Fruit fly (Drosophila melanogaster) whole organism, embryonic: ENCODE results near the gene Indy-2.
A peak's percentile ranks its signal among the peaks of the same experiment; 100 is the strongest.

ENCODE experiments used
- Adf1 ChIP-seq: fragments of 200-800 bp; sonication (Bioruptor generic); IDR thresholded peaks from 2 replicates; pipeline ENCODE4 v1.3.6; 2022; ENCODE audit warnings: missing biosample characterization, missing genetic modification characterization
- CG10267 ChIP-seq: fragments of 200-800 bp; sonication (Bioruptor generic); optimal IDR thresholded peaks from 2 replicates; lab custom pipeline; 2018; ENCODE audit warnings: missing biosample characterization, mild to moderate bottlenecking, missing genetic modification characterization, moderate library complexity
- CG12659 ChIP-seq: fragments of 200-800 bp; sonication (Bioruptor generic); optimal IDR thresholded peaks from 3 replicates; lab custom pipeline; 2017; ENCODE audit warnings: mild to moderate bottlenecking, missing biosample characterization, missing genetic modification reagents, missing genetic modification characterization
- CG13775 ChIP-seq: fragments of 200-800 bp; sonication (Bioruptor generic); optimal IDR thresholded peaks from 3 replicates; lab custom pipeline; 2017; ENCODE audit warnings: missing biosample characterization, mild to moderate bottlenecking, missing genetic modification characterization
- CG14441 ChIP-seq: fragments of 200-800 bp; sonication (Bioruptor generic); IDR thresholded peaks from 2 replicates; pipeline ENCODE4 v1.3.6; 2022; ENCODE audit warnings: missing biosample characterization, missing genetic modification characterization
- CG14710 ChIP-seq: fragments of 200-800 bp; sonication (Bioruptor generic); optimal IDR thresholded peaks from 3 replicates; lab custom pipeline; 2019; ENCODE audit warnings: missing biosample characterization, mild to moderate bottlenecking, missing genetic modification characterization, moderate library complexity
- CG1647 ChIP-seq: fragments of 200-800 bp; sonication (Bioruptor generic); optimal IDR thresholded peaks from 3 replicates; lab custom pipeline; 2016; ENCODE audit warnings: missing biosample characterization, missing genetic modification characterization
- CG2129 ChIP-seq: fragments of 200-800 bp; sonication (Bioruptor generic); IDR thresholded peaks from 2 replicates; pipeline ENCODE4 v1.3.6; 2022; ENCODE audit warnings: missing biosample characterization, missing genetic modification characterization; ENCODE audit not compliant: partially characterized antibody
- CG2712 ChIP-seq: fragments of 200-800 bp; optimal IDR thresholded peaks from 3 replicates; lab custom pipeline; 2019; ENCODE audit warnings: missing biosample characterization, mild to moderate bottlenecking, missing genetic modification characterization, moderate library complexity
- CG2889 ChIP-seq: fragments of 200-800 bp; sonication (Bioruptor generic); IDR thresholded peaks from 3 replicates; pipeline ENCODE4 v1.3.6; 2022; ENCODE audit warnings: missing biosample characterization, missing genetic modification characterization
- CG3726 ChIP-seq: fragments of 200-800 bp; sonication (Bioruptor generic); IDR thresholded peaks from 3 replicates; pipeline ENCODE4, ENCODE4 v1.3.6; 2022; ENCODE audit warnings: missing biosample characterization, missing genetic modification characterization
- CG4282 ChIP-seq: fragments of 200-800 bp; sonication (Bioruptor generic); optimal IDR thresholded peaks from 2 replicates; lab custom pipeline; 2016; ENCODE audit warnings: missing biosample characterization, missing genetic modification characterization
- CG4360 ChIP-seq: fragments of 200-800 bp; sonication (Bioruptor generic); IDR thresholded peaks from 2 replicates; pipeline ENCODE4 v1.3.6; 2022; ENCODE audit warnings: missing biosample characterization, missing genetic modification characterization
- CG6813 ChIP-seq: fragments of 200-800 bp; sonication (Bioruptor generic); optimal IDR thresholded peaks from 2 replicates; lab custom pipeline; 2017; ENCODE audit warnings: missing biosample characterization, missing genetic modification characterization, mild to moderate bottlenecking, moderate library complexity, missing genetic modification reagents
- CG8290 ChIP-seq, 3 experiments: fragments of 200-800 bp; sonication (Bioruptor generic); optimal IDR thresholded peaks; 2 replicates each; lab custom pipeline; 2016 to 2019; ENCODE audit warnings: missing biosample characterization in 3 of 3, missing genetic modification characterization in 3 of 3, mild to moderate bottlenecking in 2 of 3, moderate library complexity in 1 of 3
- D ChIP-seq, 2 experiments: fragments of 200-800 bp in 1 of 2; fragments of >200 bp in 1 of 2; sonication (Bioruptor generic) in 1 of 2; optimal IDR thresholded peaks; 2 replicates in 1 of 2; 3 replicates in 1 of 2; lab custom pipeline; 2017; ENCODE audit warnings: mild to moderate bottlenecking in 1 of 2, missing biosample characterization in 1 of 2, missing genetic modification characterization in 1 of 2, missing genetic modification reagents in 1 of 2
- Dbx ChIP-seq: fragments of 200-800 bp; sonication (Bioruptor generic); IDR thresholded peaks from 3 replicates; pipeline ENCODE4 v1.3.6; 2022; ENCODE audit warnings: missing biosample characterization, missing genetic modification characterization
- Deaf1 ChIP-seq: fragments of 200-800 bp; optimal IDR thresholded peaks from 3 replicates; lab custom pipeline; 2019; ENCODE audit warnings: missing biosample characterization, mild to moderate bottlenecking, missing genetic modification characterization, moderate library complexity
- Dfd ChIP-seq, 2 experiments: fragments of >200 bp; optimal IDR thresholded peaks; 2 replicates each; lab custom pipeline; 2017; ENCODE audit warnings: missing biosample characterization in 2 of 2, missing genetic modification characterization in 2 of 2
- Fer3 ChIP-seq: fragments of 200-800 bp; sonication (Bioruptor generic); optimal IDR thresholded peaks from 2 replicates; lab custom pipeline; 2018; ENCODE audit warnings: missing biosample characterization, mild to moderate bottlenecking, missing genetic modification characterization, moderate library complexity
- H15 ChIP-seq: fragments of 200-800 bp; sonication (Bioruptor generic); IDR thresholded peaks from 3 replicates; pipeline ENCODE4 v1.3.6; 2022; ENCODE audit warnings: missing biosample characterization, missing genetic modification characterization
- HLHmδ ChIP-seq: fragments of 200-800 bp; sonication (Bioruptor generic); optimal IDR thresholded peaks from 2 replicates; lab custom pipeline; 2018; ENCODE audit warnings: missing biosample characterization, mild to moderate bottlenecking, missing genetic modification characterization, moderate library complexity
- NFAT ChIP-seq: fragments of 200-800 bp; sonication (Bioruptor generic); IDR thresholded peaks from 2 replicates; pipeline ENCODE4 v1.3.6; 2022; ENCODE audit warnings: missing biosample characterization, missing genetic modification characterization
- Ptx1 ChIP-seq: fragments of 200-800 bp; sonication (Bioruptor generic); IDR thresholded peaks from 2 replicates; pipeline ENCODE4 v1.3.6; 2022; ENCODE audit warnings: missing biosample characterization, missing genetic modification characterization
- Spps ChIP-seq: fragments of 200-800 bp; sonication (Bioruptor generic); optimal IDR thresholded peaks from 2 replicates; lab custom pipeline; 2018; ENCODE audit warnings: missing biosample characterization, mild to moderate bottlenecking, missing genetic modification characterization
- Usf ChIP-seq: fragments of 200-800 bp; sonication (Bioruptor generic); optimal IDR thresholded peaks from 2 replicates; lab custom pipeline; 2017; ENCODE audit warnings: missing genotype, missing biosample characterization, missing genetic modification characterization
- Xrp1 ChIP-seq: fragments of 200-800 bp; sonication (Bioruptor generic); IDR thresholded peaks from 2 replicates; pipeline ENCODE4 v1.3.6; 2022; ENCODE audit warnings: missing biosample characterization, missing genetic modification characterization
- ac ChIP-seq: fragments of 200-800 bp; sonication (Bioruptor generic); optimal IDR thresholded peaks from 3 replicates; lab custom pipeline; 2017; ENCODE audit warnings: missing biosample characterization, mild to moderate bottlenecking, missing genetic modification characterization
- al ChIP-seq: fragments of 200-800 bp; sonication (Bioruptor generic); IDR thresholded peaks from 2 replicates; pipeline ENCODE4 v1.3.6; 2022; ENCODE audit warnings: missing biosample characterization, missing genetic modification characterization
- amos ChIP-seq: fragments of 200-800 bp; sonication (Bioruptor generic); IDR thresholded peaks from 2 replicates; pipeline ENCODE4 v1.3.6; 2022; ENCODE audit warnings: missing biosample characterization, missing genetic modification characterization; ENCODE audit not compliant: partially characterized antibody
- aop ChIP-seq: fragments of 200-800 bp; sonication (Bioruptor generic); IDR thresholded peaks from 2 replicates; pipeline ENCODE4 v1.3.6; 2022; ENCODE audit warnings: missing biosample characterization, missing genetic modification characterization
- bab2 ChIP-seq: fragments of 200-800 bp; sonication (Bioruptor generic); optimal IDR thresholded peaks from 2 replicates; lab custom pipeline; 2016; ENCODE audit warnings: missing biosample characterization, missing genetic modification characterization
- br ChIP-seq: fragments of >200 bp; optimal IDR thresholded peaks from 2 replicates; lab custom pipeline; 2017
- da ChIP-seq: fragments of 200-800 bp; sonication (Bioruptor generic); optimal IDR thresholded peaks from 2 replicates; lab custom pipeline; 2016; ENCODE audit warnings: missing biosample characterization, missing genetic modification characterization
- ewg ChIP-seq: fragments of 200-800 bp; sonication (Bioruptor generic); optimal IDR thresholded peaks from 3 replicates; lab custom pipeline; 2017; ENCODE audit warnings: mild to moderate bottlenecking, missing biosample characterization, missing genetic modification reagents, missing genetic modification characterization
- klu ChIP-seq: fragments of 200-800 bp; sonication (Bioruptor generic); IDR thresholded peaks from 2 replicates; pipeline ENCODE4 v1.3.6; 2022; ENCODE audit warnings: missing biosample characterization, missing genetic modification characterization
- knrl ChIP-seq: fragments of 200-800 bp; sonication (Bioruptor generic); IDR thresholded peaks from 3 replicates; pipeline ENCODE4 v1.3.6; 2022; ENCODE audit warnings: missing biosample characterization, missing genetic modification characterization; ENCODE audit not compliant: partially characterized antibody
- lmd ChIP-seq: fragments of 200-800 bp; sonication (Bioruptor generic); IDR thresholded peaks from 2 replicates; pipeline ENCODE4 v1.3.6; 2022; ENCODE audit warnings: missing biosample characterization, missing genetic modification characterization
- nau ChIP-seq: fragments of 200-800 bp; sonication (Bioruptor generic); optimal IDR thresholded peaks from 3 replicates; lab custom pipeline; 2017; ENCODE audit warnings: missing biosample characterization, mild to moderate bottlenecking, missing genetic modification characterization, missing genetic modification reagents
- oc ChIP-seq: fragments of 200-800 bp; sonication (Bioruptor generic); optimal IDR thresholded peaks from 2 replicates; lab custom pipeline; 2018; ENCODE audit warnings: missing biosample characterization, mild to moderate bottlenecking, missing genetic modification characterization, moderate library complexity
- peb ChIP-seq: fragments of 200-800 bp; sonication (Bioruptor generic); IDR thresholded peaks from 2 replicates; pipeline ENCODE4 v1.3.6; 2022; ENCODE audit warnings: missing biosample characterization, missing genetic modification characterization
- pros ChIP-seq: fragments of 200-800 bp; sonication (Bioruptor generic); optimal IDR thresholded peaks from 3 replicates; lab custom pipeline; 2019; ENCODE audit warnings: missing biosample characterization, mild to moderate bottlenecking, missing genetic modification characterization, moderate library complexity
- pum ChIP-seq: fragments of 200-800 bp; sonication (Bioruptor generic); optimal IDR thresholded peaks from 2 replicates; lab custom pipeline; 2016; ENCODE audit warnings: missing biosample characterization, missing genetic modification characterization
- pzg ChIP-seq: fragments of 200-800 bp; sonication (Bioruptor generic); optimal IDR thresholded peaks from 3 replicates; lab custom pipeline; 2018; ENCODE audit warnings: missing biosample characterization, mild to moderate bottlenecking, missing genetic modification characterization, moderate library complexity
- row ChIP-seq: fragments of 200-800 bp; sonication (Bioruptor generic); IDR thresholded peaks from 3 replicates; pipeline ENCODE4 v1.3.6; 2022; ENCODE audit warnings: missing biosample characterization, missing genetic modification characterization
- shn ChIP-seq: fragments of 200-800 bp; sonication (Bioruptor generic); optimal IDR thresholded peaks from 3 replicates; lab custom pipeline; 2016; ENCODE audit warnings: missing biosample characterization, missing genetic modification characterization
- so ChIP-seq: fragments of 200-800 bp; sonication (Bioruptor generic); IDR thresholded peaks from 3 replicates; pipeline ENCODE4 v1.3.6; 2022; ENCODE audit warnings: missing biosample characterization, missing genetic modification characterization
- toy ChIP-seq: fragments of 200-800 bp; sonication (Bioruptor generic); IDR thresholded peaks from 2 replicates; pipeline ENCODE4 v1.3.6; 2022; ENCODE audit warnings: missing biosample characterization, missing genetic modification characterization
- wdn ChIP-seq: fragments of 200-800 bp; sonication (Bioruptor generic); IDR thresholded peaks from 2 replicates; pipeline ENCODE4 v1.3.6; 2022; ENCODE audit warnings: missing biosample characterization, missing genetic modification characterization
- wek ChIP-seq: fragments of 200-800 bp; sonication (Bioruptor generic); optimal IDR thresholded peaks from 3 replicates; lab custom pipeline; 2018; ENCODE audit warnings: missing biosample characterization, mild to moderate bottlenecking, missing genetic modification characterization, moderate library complexity
- yki ChIP-seq: fragments of >200 bp; optimal IDR thresholded peaks from 3 replicates; lab custom pipeline; 2018

Gene Indy-2

DNA sequence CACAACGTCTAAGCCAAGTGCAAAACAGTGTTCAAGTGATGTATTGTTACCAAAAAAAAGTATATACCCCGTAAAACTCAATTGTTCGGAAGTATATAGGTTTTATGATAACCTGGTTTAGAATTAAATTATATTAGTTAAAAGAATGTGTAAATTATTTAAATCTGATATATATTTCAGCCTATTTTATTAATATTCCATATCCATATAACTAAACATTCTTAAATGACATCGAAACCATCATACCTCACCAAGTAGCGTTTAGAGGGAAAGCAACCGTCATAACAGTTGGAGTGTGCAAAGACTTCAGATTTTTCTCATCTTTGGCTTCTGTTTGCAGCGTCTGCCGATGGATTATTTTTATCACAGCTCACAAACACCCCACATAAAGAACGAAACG is 43.1 kb upstream of the Indy-2 start (continued):
- TF ChIP-seq Spps (tag; lab: Kevin White, UChicago) (peak; percentile 66), al (GFP tag; lab: Robert Waterston, UW) (peak; percentile 64), so (peak; percentile 84), peb (GFP tag; lab: Robert Waterston, UW) (peak; percentile 77), amos (GFP tag; lab: Robert Waterston, UW) (no peak), CG8290 (GFP tag; optimal IDR thresholded peaks at IDR 0.05; lab: Kevin White, UChicago) (peak; percentile 50), CG8290 (tag; optimal IDR thresholded peaks at IDR 0.05; lab: Kevin White, UChicago) (peak in 1 of 2 experiments; percentile 28), klu (GFP tag; lab: Robert Waterston, UW) (peak; percentile 52; the same call in 1 of the 2 replicates), CG4360 (GFP tag; lab: Robert Waterston, UW) (peak; percentile 14; the same call in 1 of the 2 replicates), CG10267 (tag; lab: Kevin White, UChicago) (peak; percentile 83), bab2 (GFP tag; lab: Kevin White, UChicago) (no peak), yki (lab: Kevin White, UChicago) (no peak), CG2712 (peak; percentile 93), pum (GFP tag; lab: Kevin White, UChicago) (no peak), br (lab: Kevin White, UChicago) (no peak), D (optimal IDR thresholded peaks at IDR 0.05; lab: Kevin White, UChicago) (no peak), D (GFP tag; optimal IDR thresholded peaks at IDR 0.05; lab: Kevin White, UChicago) (peak; percentile 78), wdn (GFP tag; lab: Robert Waterston, UW) (0 out of 2 replicates have a peak, but pooled peaks have one; percentile 34), lmd (GFP tag; lab: Robert Waterston, UW) (peak; percentile 87), NFAT (no peak; the same call in 1 of the 2 replicates), ewg (peak; percentile 59), CG14441 (peak; percentile 66; the same call in 1 of the 2 replicates), wek (GFP tag; lab: Kevin White, UChicago) (no peak), CG12659 (GFP tag; lab: Kevin White, UChicago) (peak; percentile 80), da (GFP tag; lab: Kevin White, UChicago) (no peak), CG3726 (peak; percentile 47; the same call in 1 of the 3 replicates), CG4282 (GFP tag; lab: Kevin White, UChicago) (no peak), Deaf1 (tag; lab: Kevin White, UChicago) (peak; percentile 55), Usf (peak; percentile 10), nau (GFP tag; lab: Kevin White, UChicago) (no peak), Dbx (GFP tag; lab: Robert Waterston, UW) (peak; percentile 76), Fer3 (tag; lab: Kevin White, UChicago) (peak; percentile 84), CG14710 (tag; lab: Kevin White, UChicago) (peak; percentile 84), Ptx1 (GFP tag; lab: Robert Waterston, UW) (peak; percentile 86), CG6813 (peak; percentile 54), toy (GFP tag; lab: Robert Waterston, UW) (peak; percentile 69), oc (tag; lab: Kevin White, UChicago) (peak; percentile 85), pzg (GFP tag; lab: Kevin White, UChicago) (no peak), Xrp1 (GFP tag; lab: Robert Waterston, UW) (peak; percentile 94), shn (GFP tag; lab: Kevin White, UChicago) (no peak), Dfd (GFP tag; optimal IDR thresholded peaks at IDR 0.05; lab: Kevin White, UChicago) (no peak), CG2129 (GFP tag; lab: Robert Waterston, UW) (no peak), CG2889 (GFP tag; lab: Robert Waterston, UW) (peak; percentile 48; the same call in 1 of the 3 replicates), CG13775 (GFP tag; lab: Kevin White, UChicago) (peak; percentile 65), HLHmδ (GFP tag; lab: Kevin White, UChicago) (no peak), Adf1 (peak; percentile 11; the same call in 1 of the 2 replicates), H15 (peak; percentile 48; the same call in 1 of the 3 replicates), row (peak; percentile 92), ac (GFP tag; lab: Kevin White, UChicago) (no peak), knrl (GFP tag; lab: Robert Waterston, UW) (no peak), aop (GFP tag; lab: Robert Waterston, UW) (no peak), pros (GFP tag; lab: Kevin White, UChicago) (no peak), CG1647 (no peak)
